Worm (Caenorhabditis elegans) whole organism, early embryonic: ENCODE data around the gene C49F5.8.

Source experiments
- B0310.2 ChIP-seq: sonication (generic microtip); optimal IDR thresholded peaks from 2 replicates; lab custom pipeline; 2016; ENCODE audit warnings: mild to moderate bottlenecking, missing genetic modification characterization, missing compliant biosample characterization
- F13C5.2 ChIP-seq: sonication (generic microtip); optimal IDR thresholded peaks from 2 replicates; lab custom pipeline; 2017; ENCODE audit warnings: mild to moderate bottlenecking, missing genetic modification characterization, inconsistent platforms, missing compliant biosample characterization
- aly-1 ChIP-seq: sonication (generic microtip); optimal IDR thresholded peaks from 2 replicates; lab custom pipeline; 2016; ENCODE audit warnings: missing genetic modification characterization, missing compliant biosample characterization
- ama-1 ChIP-seq: fragments of 150-350 bp; optimal IDR thresholded peaks from 2 replicates; lab custom pipeline; 2014
- ceh-13 ChIP-seq: fragments of 200-800 bp; sonication (Bioruptor generic); optimal IDR thresholded peaks from 2 replicates; lab custom pipeline; 2018; ENCODE audit warnings: mild to moderate bottlenecking, missing genetic modification characterization, missing compliant biosample characterization
- ceh-36 ChIP-seq: sonication (generic microtip); optimal IDR thresholded peaks from 2 replicates; lab custom pipeline; 2016; ENCODE audit warnings: missing genetic modification characterization, inconsistent platforms, missing compliant biosample characterization
- ets-7 ChIP-seq: sonication (generic microtip); optimal IDR thresholded peaks from 2 replicates; lab custom pipeline; 2016; ENCODE audit warnings: missing genotype, missing genetic modification characterization, missing compliant biosample characterization
- flt-1 ChIP-seq: fragments of 200-800 bp; sonication (Bioruptor generic); IDR thresholded peaks from 2 replicates; pipeline ENCODE4 v1.3.6; 2022; ENCODE audit warnings: missing genetic modification characterization, missing compliant biosample characterization
- hmbx-1 ChIP-seq: sonication (generic microtip); optimal IDR thresholded peaks from 2 replicates; lab custom pipeline; 2016; ENCODE audit warnings: mild to moderate bottlenecking, missing genetic modification characterization, missing compliant biosample characterization
- hmg-4 ChIP-seq: fragments of 200-800 bp; sonication (Bioruptor generic); optimal IDR thresholded peaks from 2 replicates; lab custom pipeline; 2018; ENCODE audit warnings: mild to moderate bottlenecking, missing genetic modification characterization, missing compliant biosample characterization
- hnd-1 ChIP-seq: sonication (generic microtip); optimal IDR thresholded peaks from 2 replicates; lab custom pipeline; 2016; ENCODE audit warnings: missing genetic modification characterization, missing compliant biosample characterization
- pes-1 ChIP-seq: fragments of 200-800 bp; sonication (Bioruptor generic); IDR thresholded peaks from 2 replicates; pipeline ENCODE4 v1.3.6; 2022; ENCODE audit warnings: missing genetic modification reagents, missing genetic modification characterization, missing compliant biosample characterization
- scrt-1 ChIP-seq: fragments of 200-800 bp; sonication (Bioruptor generic); IDR thresholded peaks from 2 replicates; pipeline ENCODE4 v1.3.6; 2022; ENCODE audit warnings: missing genetic modification characterization, missing compliant biosample characterization
- sea-1 ChIP-seq: fragments of 200-800 bp; sonication (Bioruptor generic); conservative IDR thresholded peaks from 2 replicates; pipeline ENCODE4 v1.3.6; 2022; ENCODE audit warnings: missing genetic modification characterization, missing compliant biosample characterization
- tbx-11 ChIP-seq: fragments of 200-800 bp; sonication (Bioruptor generic); IDR thresholded peaks from 2 replicates; pipeline ENCODE4 v1.3.6; 2022; ENCODE audit warnings: missing genetic modification characterization, missing compliant biosample characterization
- tbx-37 ChIP-seq: fragments of 200-800 bp; sonication (Bioruptor generic); conservative IDR thresholded peaks from 2 replicates; pipeline ENCODE4 v1.3.6; 2022; ENCODE audit warnings: missing genetic modification reagents, missing genetic modification characterization, missing compliant biosample characterization
- tra-4 ChIP-seq: sonication (generic microtip); optimal IDR thresholded peaks from 2 replicates; lab custom pipeline; 2017; ENCODE audit warnings: missing genetic modification characterization, missing compliant biosample characterization

Gene C49F5.8

DNA sequence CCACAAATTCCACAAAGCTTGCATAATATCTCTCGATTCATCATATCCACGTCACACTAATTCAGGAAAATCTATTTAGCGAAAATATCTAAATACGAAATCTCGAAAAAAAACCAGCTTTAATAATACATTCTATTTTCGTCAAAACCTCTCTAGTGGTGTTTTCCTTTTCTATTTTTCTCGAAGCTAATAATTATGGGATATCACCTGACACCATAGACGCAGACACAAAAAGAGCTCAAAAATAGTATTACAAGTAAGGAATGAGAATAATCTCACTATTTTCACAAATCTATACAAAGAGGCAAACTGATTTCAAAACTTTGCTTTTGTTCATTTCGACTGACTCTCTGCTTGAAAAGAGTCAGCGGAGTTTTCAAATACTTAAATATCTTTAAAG is 9.1 kb downstream of the C49F5.8 start:
- TF ChIP-seq B0310.2 (tag; lab: Kevin White, UChicago) (no peak), flt-1 (GFP tag; lab: Robert Waterston, UW) (no peak), ceh-13 (GFP tag; lab: Kevin White, UChicago) (no peak), F13C5.2 (no peak), hmg-4 (GFP tag; lab: Kevin White, UChicago) (no peak), ama-1 (no peak), sea-1 (GFP tag; lab: Robert Waterston, UW) (no peak), aly-1 (tag; lab: Kevin White, UChicago) (no peak), hnd-1 (tag; lab: Kevin White, UChicago) (no peak), ets-7 (tag; lab: Kevin White, UChicago) (no peak), tbx-11 (no peak), ceh-36 (no peak), hmbx-1 (tag; lab: Kevin White, UChicago) (no peak), tra-4 (tag; lab: Kevin White, UChicago) (no peak), tbx-37 (GFP tag; lab: Robert Waterston, UW) (no peak), scrt-1 (GFP tag; lab: Robert Waterston, UW) (no peak), pes-1 (GFP tag; lab: Robert Waterston, UW) (no peak)

DNA sequence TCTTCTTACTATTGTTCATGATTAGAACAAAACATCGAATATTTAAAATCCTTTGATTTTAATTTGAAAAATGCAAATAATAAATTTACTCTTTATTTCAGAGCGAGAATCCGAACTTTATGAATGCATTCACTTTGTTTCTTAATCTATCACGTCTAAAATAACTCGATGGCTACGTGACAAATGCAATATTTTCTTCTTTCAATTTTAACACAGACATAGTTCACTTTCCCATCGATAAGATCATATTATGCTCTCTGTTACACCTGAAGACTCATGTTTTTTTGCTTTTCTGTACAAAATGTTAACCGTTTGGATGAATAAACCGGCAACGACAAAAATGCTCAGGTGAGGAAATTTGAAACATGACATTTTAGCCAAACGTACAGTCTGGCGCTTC is 9.6 kb downstream of the C49F5.8 start:
- TF ChIP-seq ets-7 (tag; lab: Kevin White, UChicago) (no peak), flt-1 (GFP tag; lab: Robert Waterston, UW) (no peak), aly-1 (tag; lab: Kevin White, UChicago) (no peak), tbx-11 (no peak), hmg-4 (GFP tag; lab: Kevin White, UChicago) (no peak), ceh-13 (GFP tag; lab: Kevin White, UChicago) (no peak), B0310.2 (tag; lab: Kevin White, UChicago) (no peak), tbx-37 (GFP tag; lab: Robert Waterston, UW) (no peak)

DNA sequence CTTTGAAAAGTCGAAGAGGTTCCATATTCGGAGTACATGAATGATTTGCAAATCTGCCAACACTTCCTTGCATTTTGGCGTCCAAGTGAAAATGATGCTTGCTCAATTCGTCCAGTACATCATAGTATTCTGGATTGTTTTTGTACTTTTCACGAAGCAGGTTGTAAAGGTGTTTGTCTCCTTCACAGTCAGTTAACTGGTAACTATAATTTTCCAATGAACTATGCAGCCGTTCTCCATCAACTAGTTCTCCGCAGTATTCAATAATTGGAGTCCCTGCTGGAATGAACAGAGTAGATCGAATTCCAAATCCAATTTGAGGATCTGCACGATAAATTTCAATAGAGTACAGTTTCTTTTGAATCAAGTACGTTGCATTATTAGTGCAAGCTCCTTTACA is 11.4 kb downstream of the C49F5.8 start:
- no peak for TF ChIP-seq tbx-37 (GFP tag; lab: Robert Waterston, UW)

DNA sequence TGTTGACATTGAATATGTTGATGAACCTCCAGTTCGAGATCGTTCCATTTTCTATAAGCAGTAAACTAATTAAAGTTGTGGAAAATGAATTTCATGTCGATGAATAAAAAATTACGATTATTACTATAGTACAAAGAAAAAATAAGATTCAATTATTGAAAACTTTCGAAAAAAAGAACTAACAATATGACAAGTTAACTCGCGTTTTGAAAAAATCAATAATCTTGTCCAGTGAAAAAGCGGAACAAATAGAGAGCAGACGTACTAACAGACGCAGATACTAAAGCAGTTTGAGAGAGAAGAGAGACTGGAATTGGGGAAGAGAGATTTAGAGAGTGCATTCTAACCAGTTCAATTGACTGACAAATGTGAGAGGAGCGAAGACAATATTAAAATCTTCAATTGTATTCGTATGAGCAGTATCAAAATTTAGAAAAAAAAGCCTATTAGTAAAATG is 14.7 kb downstream of the C49F5.8 start, which contains the start of gene set-6:
set-6 (minus strand) TSS at position 51 of the 457 bp plus-strand sequence.
- TF ChIP-seq tbx-11 = no peak
- TF ChIP-seq flt-1 (GFP tag; lab: Robert Waterston, UW) = no peak
- no peak for TF ChIP-seq tra-4 (tag; lab: Kevin White, UChicago)
- TF ChIP-seq aly-1 (tag; lab: Kevin White, UChicago) = no peak
- no peak for TF ChIP-seq pes-1 (GFP tag; lab: Robert Waterston, UW)
- no peak for TF ChIP-seq hnd-1 (tag; lab: Kevin White, UChicago)
- TF ChIP-seq hmg-4 (GFP tag; lab: Kevin White, UChicago) = no peak
- no peak for TF ChIP-seq sea-1 (GFP tag; lab: Robert Waterston, UW)
- TF ChIP-seq ceh-13 (GFP tag; lab: Kevin White, UChicago) = no peak
- no peak for TF ChIP-seq B0310.2 (tag; lab: Kevin White, UChicago)
- no peak for TF ChIP-seq ceh-36
- no peak for TF ChIP-seq ets-7 (tag; lab: Kevin White, UChicago)
- no peak for TF ChIP-seq ama-1
- no peak for TF ChIP-seq tbx-37 (GFP tag; lab: Robert Waterston, UW)
- no peak for TF ChIP-seq scrt-1 (GFP tag; lab: Robert Waterston, UW)
- no peak for TF ChIP-seq hmbx-1 (tag; lab: Kevin White, UChicago)
- no peak for TF ChIP-seq F13C5.2

- no peak for TF ChIP-seq tbx-11
- TF ChIP-seq sea-1 (GFP tag; lab: Robert Waterston, UW) = no peak
- no peak for TF ChIP-seq F13C5.2
- TF ChIP-seq aly-1 (tag; lab: Kevin White, UChicago) = no peak
- TF ChIP-seq ceh-13 (GFP tag; lab: Kevin White, UChicago) = no peak
- TF ChIP-seq ceh-36 = no peak
- TF ChIP-seq tbx-37 (GFP tag; lab: Robert Waterston, UW) = no peak
- no peak for TF ChIP-seq hmg-4 (GFP tag; lab: Kevin White, UChicago)
- no peak for TF ChIP-seq B0310.2 (tag; lab: Kevin White, UChicago)
- TF ChIP-seq tra-4 (tag; lab: Kevin White, UChicago) = no peak
- no peak for TF ChIP-seq hmbx-1 (tag; lab: Kevin White, UChicago)
- no peak for TF ChIP-seq hnd-1 (tag; lab: Kevin White, UChicago)
Observed at ce11 chrX:11982065-11982464, 22.1 kb downstream of the C49F5.8 start, which contains the start of gene nhr-167. Gene nhr-167 (minus strand): TSS chrX:11982085.

- TF ChIP-seq ets-7 (tag; lab: Kevin White, UChicago) (no peak), pes-1 (GFP tag; lab: Robert Waterston, UW) (no peak), B0310.2 (tag; lab: Kevin White, UChicago) (no peak), tbx-37 (GFP tag; lab: Robert Waterston, UW) (no peak), ceh-36 (no peak)
Observed at ce11 chrX:11983576-11984061, 23.7 kb downstream of the C49F5.8 start, which contains the start of gene C49F5.3. Gene C49F5.3 (minus strand): TSS chrX:11983626.

ce11 chrX:11985887-11986286 is 25.9 kb downstream of the C49F5.8 start, which contains the start of gene C49F5.5:
Gene C49F5.5 (plus strand): TSS chrX:11986187.
- TF ChIP-seq hnd-1 (tag; lab: Kevin White, UChicago) (no peak), flt-1 (GFP tag; lab: Robert Waterston, UW) (no peak), F13C5.2 (no peak), pes-1 (GFP tag; lab: Robert Waterston, UW) (no peak), tbx-11 (no peak), hmg-4 (GFP tag; lab: Kevin White, UChicago) (no peak), aly-1 (tag; lab: Kevin White, UChicago) (no peak), sea-1 (GFP tag; lab: Robert Waterston, UW) (no peak), hmbx-1 (tag; lab: Kevin White, UChicago) (no peak), scrt-1 (GFP tag; lab: Robert Waterston, UW) (no peak), tra-4 (tag; lab: Kevin White, UChicago) (no peak), ceh-36 (no peak)
